Fruit fly (Drosophila melanogaster): ENCODE results near the gene BigH1.

Gene BigH1

dm6 chr3R:14706354-14706753 is 43.1 kb downstream of the BigH1 start (continued):
- TF ChIP-seq CG32532 (GFP tag; IDR thresholded peaks at IDR 0.05) (peak; percentile 5; the same call in 1 of the 2 replicates), unpg (GFP tag; optimal IDR thresholded peaks at IDR 0.05) (peak; percentile 39), ro (GFP tag; IDR thresholded peaks at IDR 0.05) (no peak), CG11247 (GFP tag; IDR thresholded peaks at IDR 0.05) (no peak), Hr51 (GFP tag; optimal IDR thresholded peaks at IDR 0.05) (peak in 1 of 2 experiments; percentile 52), CG11695 (GFP tag; IDR thresholded peaks at IDR 0.05) (peak; percentile 53; the same call in 1 of the 3 replicates), sisA (GFP tag; IDR thresholded peaks at IDR 0.05) (peak; percentile 20; the same call in 1 of the 2 replicates), CG14014 (GFP tag; IDR thresholded peaks at IDR 0.05) (peak; percentile 49; the same call in 1 of the 2 replicates), kay (GFP tag; optimal IDR thresholded peaks at IDR 0.05) (no peak), PHDP (tag; optimal IDR thresholded peaks at IDR 0.05) (peak; percentile 14), dmrt99B (tag; optimal IDR thresholded peaks at IDR 0.05) (no peak), ap (GFP tag; IDR thresholded peaks at IDR 0.05) (0 out of 2 replicates have a peak, but pooled peaks have one; percentile 27), Hr39 (optimal IDR thresholded peaks at IDR 0.05) (no peak), Poxn (GFP tag; IDR thresholded peaks at IDR 0.05) (no peak), hkb (optimal IDR thresholded peaks at IDR 0.05) (no peak), hkb (GFP tag; IDR thresholded peaks at IDR 0.05) (peak; percentile 50; the same call in 1 of the 2 replicates), CG5180 (GFP tag; optimal IDR thresholded peaks at IDR 0.05) (no peak), Awh (GFP tag; IDR thresholded peaks at IDR 0.05) (no peak), Drgx (GFP tag; IDR thresholded peaks at IDR 0.05) (peak; percentile 40; the same call in 1 of the 2 replicates), CG11085 (GFP tag; IDR thresholded peaks at IDR 0.05) (no peak), Hr78 (GFP tag; optimal IDR thresholded peaks at IDR 0.05) (no peak), CG15011 (GFP tag; optimal IDR thresholded peaks at IDR 0.05) (no peak), Oli (tag; optimal IDR thresholded peaks at IDR 0.05) (peak; percentile 31), CG17359 (tag; optimal IDR thresholded peaks at IDR 0.05) (peak; percentile 33), CoRest (tag; optimal IDR thresholded peaks at IDR 0.05) (no peak), E2f1 (GFP tag; IDR thresholded peaks at IDR 0.05) (peak; percentile 47), wdn (GFP tag; IDR thresholded peaks at IDR 0.05) (peak; percentile 40; the same call in 1 of the 2 replicates), ci (GFP tag; IDR thresholded peaks at IDR 0.05) (peak; percentile 42; the same call in 1 of the 3 replicates), CG14441 (GFP tag; IDR thresholded peaks at IDR 0.05) (0 out of 2 replicates have a peak, but pooled peaks have one; percentile 8), slou (GFP tag; optimal IDR thresholded peaks at IDR 0.05) (no peak), CG11504 (tag; optimal IDR thresholded peaks at IDR 0.05) (peak; percentile 9), dmrt11E (tag; optimal IDR thresholded peaks at IDR 0.05) (no peak), crc (GFP tag; optimal IDR thresholded peaks at IDR 0.05) (no peak), CG11696 (GFP tag; IDR thresholded peaks at IDR 0.05) (peak; percentile 82), CG13624 (GFP tag; optimal IDR thresholded peaks at IDR 0.05) (no peak), pho (GFP tag; optimal IDR thresholded peaks at IDR 0.05) (no peak), CG34422 (GFP tag; IDR thresholded peaks at IDR 0.05) (no peak), Taf1 (GFP tag; IDR thresholded peaks at IDR 0.05) (no peak), CG11560 (tag; IDR thresholded peaks at IDR 0.05) (no peak), CG31441 (GFP tag; IDR thresholded peaks at IDR 0.05) (peak; percentile 26; the same call in 1 of the 2 replicates), CG43689 (GFP tag; IDR thresholded peaks at IDR 0.05) (no peak), sr (GFP tag; IDR thresholded peaks at IDR 0.05) (0 out of 3 replicates have a peak, but pooled peaks have one; percentile 26), odd (GFP tag; optimal IDR thresholded peaks at IDR 0.05) (no peak)

- TF ChIP-seq CG10654 (GFP tag; optimal IDR thresholded peaks at IDR 0.05) (no peak), Fer3 (tag; optimal IDR thresholded peaks at IDR 0.05) (peak; percentile 56), amos (GFP tag; IDR thresholded peaks at IDR 0.05; ENCODE audit: partially characterized antibody) (peak; percentile 25; the same call in 1 of the 2 replicates), chn (GFP tag; optimal IDR thresholded peaks at IDR 0.05) (no peak), Gug (GFP tag; IDR thresholded peaks at IDR 0.05) (peak; percentile 67; the same call in 2 of the 4 replicates), CG33557 (GFP tag; optimal IDR thresholded peaks at IDR 0.05) (no peak), CG3847 (GFP tag; IDR thresholded peaks at IDR 0.05) (peak; percentile 73), CG4360 (GFP tag; IDR thresholded peaks at IDR 0.05) (no peak), CG4404 (GFP tag; IDR thresholded peaks at IDR 0.05) (peak; percentile 46; the same call in 1 of the 2 replicates), CG1024 (GFP tag; IDR thresholded peaks at IDR 0.05) (no peak), Ptx1 (GFP tag; IDR thresholded peaks at IDR 0.05) (peak; percentile 80), CG8924 (tag; optimal IDR thresholded peaks at IDR 0.05) (no peak)
Observed at dm6 chr3R:14706860-14707259, 43.6 kb downstream of the BigH1 start.

All from whole organism, embryonic.